Fruit fly (Drosophila melanogaster) whole organism, embryonic: ENCODE data around the gene zuc.

ENCODE experiments used
- BEAF-32 ChIP-seq: fragments of 200-800 bp; sonication (Bioruptor generic); optimal IDR thresholded peaks from 3 replicates; lab custom pipeline; 2017; ENCODE audit warnings: missing biosample characterization, missing genetic modification characterization, mild to moderate bottlenecking, moderate library complexity, missing genetic modification reagents
- CG10147 ChIP-seq: fragments of 200-800 bp; sonication (Bioruptor generic); optimal IDR thresholded peaks from 2 replicates; lab custom pipeline; 2019; ENCODE audit warnings: missing biosample characterization, mild to moderate bottlenecking, missing genetic modification characterization, moderate library complexity
- CG10209 ChIP-seq: fragments of 200-800 bp; sonication (Bioruptor generic); optimal IDR thresholded peaks from 3 replicates; lab custom pipeline; 2017; ENCODE audit warnings: missing biosample characterization, mild to moderate bottlenecking, missing genetic modification characterization, missing genetic modification reagents
- CG10321 ChIP-seq: fragments of 200-800 bp; sonication (Bioruptor generic); IDR thresholded peaks from 2 replicates; pipeline ENCODE4 v1.3.6; 2022; ENCODE audit warnings: missing biosample characterization, missing genetic modification characterization
- CG11247 ChIP-seq: fragments of 200-800 bp; sonication (Bioruptor generic); IDR thresholded peaks from 2 replicates; pipeline ENCODE4 v1.3.6; 2022; ENCODE audit warnings: missing biosample characterization, missing genetic modification characterization
- CG12219 ChIP-seq: fragments of 200-800 bp; sonication (Bioruptor generic); optimal IDR thresholded peaks from 3 replicates; lab custom pipeline; 2018; ENCODE audit warnings: missing biosample characterization, mild to moderate bottlenecking, missing genetic modification characterization
- CG12744 ChIP-seq: fragments of 200-800 bp; sonication (Bioruptor generic); optimal IDR thresholded peaks from 2 replicates; lab custom pipeline; 2016; ENCODE audit warnings: missing biosample characterization, missing genetic modification characterization
- CG15073 ChIP-seq: fragments of 200-800 bp; sonication (Bioruptor generic); optimal IDR thresholded peaks from 2 replicates; lab custom pipeline; 2016; ENCODE audit warnings: missing biosample characterization, missing genetic modification characterization
- CG1647 ChIP-seq: fragments of 200-800 bp; sonication (Bioruptor generic); optimal IDR thresholded peaks from 3 replicates; lab custom pipeline; 2016; ENCODE audit warnings: missing biosample characterization, missing genetic modification characterization
- CG16779 ChIP-seq: fragments of 200-800 bp; sonication (Bioruptor generic); IDR thresholded peaks from 2 replicates; pipeline ENCODE4 v1.3.6; 2022; ENCODE audit warnings: missing biosample characterization, missing genetic modification characterization
- CG18599 ChIP-seq: fragments of 200-800 bp; sonication (Bioruptor generic); optimal IDR thresholded peaks from 3 replicates; lab custom pipeline; 2017; ENCODE audit warnings: missing biosample characterization, missing genetic modification characterization, mild to moderate bottlenecking, moderate library complexity, missing genetic modification reagents
- CG2678 ChIP-seq: fragments of 200-800 bp; sonication (Bioruptor generic); optimal IDR thresholded peaks from 3 replicates; lab custom pipeline; 2019; ENCODE audit warnings: missing biosample characterization, mild to moderate bottlenecking, missing genetic modification characterization, moderate library complexity
- CG2889 ChIP-seq: fragments of 200-800 bp; sonication (Bioruptor generic); IDR thresholded peaks from 3 replicates; pipeline ENCODE4 v1.3.6; 2022; ENCODE audit warnings: missing biosample characterization, missing genetic modification characterization
- CG32767 ChIP-seq: fragments of 200-800 bp; sonication (Bioruptor generic); IDR thresholded peaks from 2 replicates; pipeline ENCODE4 v1.3.6; 2022; ENCODE audit warnings: missing biosample characterization, missing genetic modification characterization
- CG4424 ChIP-seq: fragments of 200-800 bp; sonication (Bioruptor generic); optimal IDR thresholded peaks from 3 replicates; lab custom pipeline; 2016; ENCODE audit warnings: missing biosample characterization, missing genetic modification characterization
- CG4707 ChIP-seq: fragments of 200-800 bp; sonication (Bioruptor generic); optimal IDR thresholded peaks from 2 replicates; lab custom pipeline; 2018; ENCODE audit warnings: missing biosample characterization, mild to moderate bottlenecking, missing genetic modification characterization, moderate library complexity
- CG6272 ChIP-seq: fragments of 200-800 bp; sonication (Bioruptor generic); IDR thresholded peaks from 2 replicates; pipeline ENCODE4 v1.3.6; 2022; ENCODE audit warnings: missing biosample characterization, missing genetic modification characterization
- CG6813 ChIP-seq: fragments of 200-800 bp; sonication (Bioruptor generic); optimal IDR thresholded peaks from 2 replicates; lab custom pipeline; 2017; ENCODE audit warnings: missing biosample characterization, missing genetic modification characterization, mild to moderate bottlenecking, moderate library complexity, missing genetic modification reagents
- CG6854 ChIP-seq: fragments of 200-800 bp; sonication (Bioruptor generic); optimal IDR thresholded peaks from 3 replicates; lab custom pipeline; 2017; ENCODE audit warnings: missing biosample characterization, mild to moderate bottlenecking, missing genetic modification characterization
- CG7786 ChIP-seq: fragments of 200-800 bp; sonication (Bioruptor generic); optimal IDR thresholded peaks from 2 replicates; lab custom pipeline; 2016; ENCODE audit warnings: missing biosample characterization, missing genetic modification characterization
- CG8924 ChIP-seq: fragments of 200-800 bp; optimal IDR thresholded peaks from 3 replicates; lab custom pipeline; 2019; ENCODE audit warnings: missing biosample characterization, mild to moderate bottlenecking, missing genetic modification characterization, moderate library complexity
- Drgx ChIP-seq: fragments of 200-800 bp; sonication (Bioruptor generic); IDR thresholded peaks from 2 replicates; pipeline ENCODE4 v1.3.6; 2022; ENCODE audit warnings: missing biosample characterization, missing genetic modification characterization
- Gug ChIP-seq: fragments of 200-800 bp; sonication (Bioruptor generic); IDR thresholded peaks from 4 replicates; pipeline ENCODE4 v1.3.6; 2022; ENCODE audit warnings: missing biosample characterization, missing genetic modification characterization
- HLH4C ChIP-seq: fragments of 200-800 bp; sonication (Bioruptor generic); IDR thresholded peaks from 3 replicates; pipeline ENCODE4 v1.3.6; 2022; ENCODE audit warnings: missing biosample characterization, missing genetic modification characterization; ENCODE audit not compliant: partially characterized antibody
- Hey ChIP-seq: fragments of 200-800 bp; sonication (Bioruptor generic); optimal IDR thresholded peaks from 3 replicates; lab custom pipeline; 2018; ENCODE audit warnings: missing biosample characterization, mild to moderate bottlenecking, missing genetic modification characterization
- Kr ChIP-seq: fragments of 200-800 bp; sonication (Bioruptor generic); optimal IDR thresholded peaks from 2 replicates; lab custom pipeline; 2017; ENCODE audit warnings: missing biosample characterization, mild to moderate bottlenecking, missing genetic modification characterization
- Med ChIP-seq: fragments of 200-800 bp; sonication (Bioruptor generic); peaks from one replicate; lab custom pipeline; 2016; ENCODE audit warnings: missing biosample characterization, missing genetic modification characterization, mild to moderate bottlenecking, inconsistent platforms, moderate library complexity
- NK7.1 ChIP-seq: fragments of 200-800 bp; sonication (Bioruptor generic); optimal IDR thresholded peaks from 3 replicates; lab custom pipeline; 2016; ENCODE audit warnings: missing biosample characterization, missing genetic modification characterization
- Nf-YB ChIP-seq: fragments of 200-800 bp; sonication (Bioruptor generic); optimal IDR thresholded peaks from 3 replicates; lab custom pipeline; 2019; ENCODE audit warnings: missing biosample characterization, mild to moderate bottlenecking, missing genetic modification characterization, moderate library complexity
- Sin3A ChIP-seq: fragments of >200 bp; optimal IDR thresholded peaks from 2 replicates; lab custom pipeline; 2018
- Spps ChIP-seq: fragments of 200-800 bp; sonication (Bioruptor generic); optimal IDR thresholded peaks from 2 replicates; lab custom pipeline; 2018; ENCODE audit warnings: missing biosample characterization, mild to moderate bottlenecking, missing genetic modification characterization
- Ssrp ChIP-seq: fragments of 200-800 bp; sonication (Bioruptor generic); optimal IDR thresholded peaks from 2 replicates; lab custom pipeline; 2018; ENCODE audit warnings: missing biosample characterization, mild to moderate bottlenecking, missing genetic modification characterization, moderate library complexity
- Usf ChIP-seq: fragments of 200-800 bp; sonication (Bioruptor generic); optimal IDR thresholded peaks from 2 replicates; lab custom pipeline; 2017; ENCODE audit warnings: missing genotype, missing biosample characterization, missing genetic modification characterization
- ara ChIP-seq: fragments of 200-800 bp; sonication (Bioruptor generic); IDR thresholded peaks from 2 replicates; pipeline ENCODE4 v1.3.6; 2022; ENCODE audit warnings: missing biosample characterization, missing genetic modification characterization
- bsh ChIP-seq, 2 experiments: fragments of 200-800 bp; sonication (Bioruptor generic); optimal IDR thresholded peaks; 2 replicates each; lab custom pipeline; 2017 to 2018; ENCODE audit warnings: mild to moderate bottlenecking in 2 of 2, missing biosample characterization in 2 of 2, missing genetic modification characterization in 2 of 2, moderate library complexity in 1 of 2
- chinmo ChIP-seq: fragments of 200-800 bp; sonication (Bioruptor generic); IDR thresholded peaks from 4 replicates; pipeline ENCODE4 v1.3.6; 2022; ENCODE audit warnings: missing biosample characterization, missing genetic modification characterization; ENCODE audit not compliant: partially characterized antibody
- ci ChIP-seq: fragments of 200-800 bp; sonication (Bioruptor generic); IDR thresholded peaks from 3 replicates; pipeline ENCODE4 v1.3.6; 2022; ENCODE audit warnings: missing biosample characterization, missing genetic modification characterization
- da ChIP-seq: fragments of 200-800 bp; sonication (Bioruptor generic); optimal IDR thresholded peaks from 2 replicates; lab custom pipeline; 2016; ENCODE audit warnings: missing biosample characterization, missing genetic modification characterization
- dysf ChIP-seq: fragments of 200-800 bp; sonication (Bioruptor generic); IDR thresholded peaks from 3 replicates; pipeline ENCODE4 v1.3.6; 2022; ENCODE audit warnings: missing biosample characterization, missing genetic modification characterization
- grau ChIP-seq: fragments of 200-800 bp; optimal IDR thresholded peaks from 3 replicates; lab custom pipeline; 2019; ENCODE audit warnings: missing biosample characterization, mild to moderate bottlenecking, missing genetic modification characterization, moderate library complexity
- grn ChIP-seq: fragments of 200-800 bp; sonication (Bioruptor generic); optimal IDR thresholded peaks from 3 replicates; lab custom pipeline; 2017; ENCODE audit warnings: missing biosample characterization, missing genetic modification characterization
- ind ChIP-seq: fragments of 200-800 bp; sonication (Bioruptor generic); optimal IDR thresholded peaks from 3 replicates; lab custom pipeline; 2016; ENCODE audit warnings: missing biosample characterization, missing genetic modification characterization
- luna ChIP-seq: fragments of 200-800 bp; sonication (Bioruptor generic); optimal IDR thresholded peaks from 2 replicates; lab custom pipeline; 2016; ENCODE audit warnings: missing biosample characterization, missing genetic modification characterization
- nau ChIP-seq: fragments of 200-800 bp; sonication (Bioruptor generic); optimal IDR thresholded peaks from 3 replicates; lab custom pipeline; 2017; ENCODE audit warnings: missing biosample characterization, mild to moderate bottlenecking, missing genetic modification characterization, missing genetic modification reagents
- prd ChIP-seq, 3 experiments: fragments of >200 bp in 2 of 3; fragments of 200-800 bp in 1 of 3; sonication (Bioruptor generic) in 1 of 3; optimal IDR thresholded peaks in 2 of 3; IDR thresholded peaks in 1 of 3; 2 replicates in 2 of 3; 3 replicates in 1 of 3; pipeline versions ENCODE4 v1.3.6 to Lab custom; 2017 to 2022; ENCODE audit warnings: missing biosample characterization in 1 of 3, missing genetic modification characterization in 1 of 3
- row ChIP-seq: fragments of 200-800 bp; sonication (Bioruptor generic); IDR thresholded peaks from 3 replicates; pipeline ENCODE4 v1.3.6; 2022; ENCODE audit warnings: missing biosample characterization, missing genetic modification characterization
- sima ChIP-seq: fragments of 200-800 bp; sonication (Bioruptor generic); optimal IDR thresholded peaks from 2 replicates; lab custom pipeline; 2016; ENCODE audit warnings: missing biosample characterization, missing genetic modification characterization
- slp2 ChIP-seq: fragments of 200-800 bp; sonication (Bioruptor generic); optimal IDR thresholded peaks from 2 replicates; lab custom pipeline; 2016; ENCODE audit warnings: missing biosample characterization, missing genetic modification characterization
- stc ChIP-seq: fragments of 200-800 bp; sonication (Bioruptor generic); IDR thresholded peaks from 2 replicates; pipeline ENCODE4 v1.3.6; 2022; ENCODE audit warnings: missing biosample characterization, missing genetic modification characterization
- trem ChIP-seq: fragments of 200-800 bp; optimal IDR thresholded peaks from 3 replicates; lab custom pipeline; 2019; ENCODE audit warnings: missing biosample characterization, mild to moderate bottlenecking, missing genetic modification characterization, moderate library complexity
- zf30C ChIP-seq: fragments of 200-800 bp; sonication (Bioruptor generic); optimal IDR thresholded peaks from 3 replicates; lab custom pipeline; 2018; ENCODE audit warnings: missing biosample characterization, mild to moderate bottlenecking, missing genetic modification characterization

Gene zuc

DNA sequence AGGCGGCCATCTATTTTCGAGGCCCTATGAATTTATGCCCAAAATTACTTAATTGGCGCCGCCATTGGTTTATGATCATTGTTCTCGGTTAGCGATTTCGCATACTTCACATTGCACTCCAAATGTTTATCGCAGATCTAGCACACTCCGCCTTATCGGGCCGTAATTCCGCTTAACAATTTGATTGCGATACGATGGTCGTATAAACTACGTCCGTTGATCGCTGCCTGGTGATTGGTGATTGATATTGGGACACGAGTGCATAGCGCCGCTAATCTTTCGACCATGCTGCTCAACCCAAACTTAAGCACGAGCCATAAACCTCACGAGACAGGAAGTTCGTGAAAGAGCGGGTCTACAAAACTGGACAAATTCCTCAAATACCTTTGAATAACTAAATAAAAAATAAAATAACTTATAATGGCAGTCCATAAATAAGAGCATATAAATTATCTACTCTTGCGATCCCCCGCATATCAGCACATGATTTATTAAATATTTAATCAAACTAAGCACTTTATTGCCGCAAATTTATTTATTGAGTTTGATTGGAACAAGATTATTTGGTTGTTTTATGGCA lies 41.0 kb upstream of the zuc start (continued):
- no peak for TF ChIP-seq CG2678
- TF ChIP-seq CG6813 (GFP tag; lab: Kevin White, UChicago), result no peak
- TF ChIP-seq stc (GFP tag; lab: Robert Waterston, UW), result no peak
- no peak for TF ChIP-seq zf30C
- no peak for TF ChIP-seq Ssrp
- TF ChIP-seq grau, result no peak
- no peak for TF ChIP-seq luna
- no peak for TF ChIP-seq Drgx
- TF ChIP-seq trem (tag; lab: Kevin White, UChicago), result no peak
- peak; percentile 4 for TF ChIP-seq CG18599 (GFP tag; lab: Kevin White, UChicago)
- TF ChIP-seq Sin3A (lab: Kevin White, UChicago), result no peak
- no peak for TF ChIP-seq CG11247 (GFP tag; lab: Robert Waterston, UW)
- TF ChIP-seq chinmo (GFP tag; lab: Robert Waterston, UW), result 0 out of 4 replicates have a peak, but pooled peaks have one; percentile 48
- TF ChIP-seq row (GFP tag; lab: Robert Waterston, UW), result no peak
- no peak for TF ChIP-seq CG2889 (GFP tag; lab: Robert Waterston, UW)
- TF ChIP-seq CG15073 (GFP tag; lab: Kevin White, UChicago), result no peak
- TF ChIP-seq BEAF-32, result no peak
- TF ChIP-seq CG10147 (GFP tag; lab: Kevin White, UChicago), result no peak
- no peak for TF ChIP-seq slp2 (GFP tag; lab: Kevin White, UChicago)
- TF ChIP-seq Nf-YB (GFP tag; lab: Kevin White, UChicago), result peak; percentile 58
- TF ChIP-seq CG12219 (GFP tag; lab: Kevin White, UChicago), result no peak
- no peak for TF ChIP-seq nau (GFP tag; lab: Kevin White, UChicago)
- no peak for TF ChIP-seq Kr (GFP tag; lab: Kevin White, UChicago)
- TF ChIP-seq ci (GFP tag; lab: Robert Waterston, UW), result no peak
- TF ChIP-seq CG8924 (tag; lab: Kevin White, UChicago), result no peak
- TF ChIP-seq CG16779, result no peak
- no peak for TF ChIP-seq CG7786 (GFP tag; lab: Kevin White, UChicago)
- TF ChIP-seq CG10209, result no peak
- no peak for TF ChIP-seq Hey
- TF ChIP-seq CG10321 (GFP tag; lab: Robert Waterston, UW), result no peak
- TF ChIP-seq dysf (GFP tag; lab: Robert Waterston, UW), result no peak
- TF ChIP-seq HLH4C (GFP tag; lab: Robert Waterston, UW), result no peak
- TF ChIP-seq Med (GFP tag; lab: Kevin White, UChicago), result peak; percentile 12
- no peak for TF ChIP-seq CG6854 (GFP tag; lab: Kevin White, UChicago)
- TF ChIP-seq CG32767, result no peak
- TF ChIP-seq prd (optimal IDR thresholded peaks at IDR 0.05; lab: Kevin White, UChicago), result no peak
- no peak for TF ChIP-seq prd (GFP tag; IDR thresholded peaks at IDR 0.05; lab: Robert Waterston, UW)
- TF ChIP-seq CG6272 (GFP tag; lab: Robert Waterston, UW), result no peak
- TF ChIP-seq da, result no peak
- TF ChIP-seq NK7.1, result no peak
- TF ChIP-seq CG4424, result no peak
- peak; percentile 95 for TF ChIP-seq grn (GFP tag; lab: Kevin White, UChicago)
- no peak for TF ChIP-seq sima
- TF ChIP-seq Gug, result no peak
- TF ChIP-seq ind, result no peak
- TF ChIP-seq CG4707 (GFP tag; lab: Kevin White, UChicago), result no peak
- TF ChIP-seq Usf, result no peak
- TF ChIP-seq CG1647 (GFP tag; lab: Kevin White, UChicago), result no peak
- TF ChIP-seq Spps (tag; lab: Kevin White, UChicago), result no peak
- TF ChIP-seq CG12744 (GFP tag; lab: Kevin White, UChicago), result no peak
- TF ChIP-seq ara, result no peak
- TF ChIP-seq bsh (GFP tag; optimal IDR thresholded peaks at IDR 0.05; lab: Kevin White, UChicago), result no peak
